Fruit fly (Drosophila melanogaster) whole organism, wandering third instar larva: Measurements from ENCODE around the gene Trm1.

Experiments
- Abd-B ChIP-seq: fragments of >200 bp; optimal IDR thresholded peaks from 2 replicates; lab custom pipeline; 2017; ENCODE audit warnings: missing biosample characterization, missing genetic modification characterization
- Dfd ChIP-seq: fragments of >200 bp; optimal IDR thresholded peaks from 2 replicates; lab custom pipeline; 2017; ENCODE audit warnings: missing biosample characterization, missing genetic modification characterization
- Hr78 ChIP-seq: fragments of >200 bp; optimal IDR thresholded peaks from 2 replicates; lab custom pipeline; 2017; ENCODE audit warnings: missing biosample characterization, missing genetic modification characterization
- OdsH ChIP-seq: fragments of 200-800 bp; sonication (Bioruptor generic); optimal IDR thresholded peaks from 2 replicates; lab custom pipeline; 2016; ENCODE audit warnings: missing biosample characterization, mild to moderate bottlenecking, missing genetic modification characterization
- Rel ChIP-seq, 2 experiments: fragments of 200-800 bp; sonication (Bioruptor generic) in 1 of 2; optimal IDR thresholded peaks; 2 replicates in 1 of 2; 3 replicates in 1 of 2; lab custom pipeline; 2016 to 2019; ENCODE audit warnings: mild to moderate bottlenecking in 2 of 2, missing biosample characterization in 2 of 2, missing genetic modification characterization in 2 of 2, moderate library complexity in 1 of 2
- ey ChIP-seq: fragments of 200-800 bp; sonication (Bioruptor generic); optimal IDR thresholded peaks from 2 replicates; lab custom pipeline; 2016; ENCODE audit warnings: missing biosample characterization, missing genetic modification characterization
- foxo ChIP-seq, 2 experiments: fragments of 200-800 bp; sonication (Bioruptor generic); optimal IDR thresholded peaks; 2 replicates in 1 of 2; 3 replicates in 1 of 2; lab custom pipeline; 2016 to 2017; ENCODE audit warnings: missing biosample characterization in 2 of 2, missing genetic modification characterization in 2 of 2
- fru ChIP-seq: fragments of 200-800 bp; sonication (Bioruptor generic); optimal IDR thresholded peaks from 3 replicates; lab custom pipeline; 2016; ENCODE audit warnings: missing biosample characterization, mild to moderate bottlenecking, missing genetic modification characterization
- jim ChIP-seq: fragments of 175-275, 200-325 bp; sonication (Bioruptor generic); optimal IDR thresholded peaks from 2 replicates; lab custom pipeline; 2016; ENCODE audit warnings: missing biosample characterization, mild to moderate bottlenecking, missing genetic modification characterization
- lola ChIP-seq: fragments of >200 bp; optimal IDR thresholded peaks from 2 replicates; lab custom pipeline; 2017; ENCODE audit warnings: missing biosample characterization, missing genetic modification characterization
- pan ChIP-seq: fragments of >200 bp; optimal IDR thresholded peaks from 2 replicates; lab custom pipeline; 2017
- psq ChIP-seq: fragments of 200-800 bp; sonication (Bioruptor generic); optimal IDR thresholded peaks from 3 replicates; lab custom pipeline; 2017; ENCODE audit warnings: missing biosample characterization, mild to moderate bottlenecking, missing genetic modification characterization, moderate library complexity
- rgr ChIP-seq: fragments of 200-800 bp; sonication (Bioruptor generic); optimal IDR thresholded peaks from 3 replicates; lab custom pipeline; 2016; ENCODE audit warnings: missing biosample characterization, mild to moderate bottlenecking, missing genetic modification characterization
- usp ChIP-seq: fragments of >200 bp; optimal IDR thresholded peaks from 2 replicates; lab custom pipeline; 2017; ENCODE audit warnings: missing biosample characterization, missing genetic modification characterization

dm6 chr2L:12392406-12392805 is 35.4 kb upstream of the Trm1 start:
- TF ChIP-seq pan: no peak
- no peak for TF ChIP-seq Rel (GFP tag; optimal IDR thresholded peaks at IDR 0.05; lab: Kevin White, UChicago)
- TF ChIP-seq Rel (tag; optimal IDR thresholded peaks at IDR 0.05; lab: Kevin White, UChicago): no peak
- TF ChIP-seq ey (GFP tag; lab: Kevin White, UChicago): no peak
- TF ChIP-seq lola (GFP tag; lab: Kevin White, UChicago): no peak
- TF ChIP-seq Hr78 (GFP tag; lab: Kevin White, UChicago): no peak
- TF ChIP-seq usp (GFP tag; lab: Kevin White, UChicago): no peak
- TF ChIP-seq foxo (GFP tag; optimal IDR thresholded peaks at IDR 0.05; lab: Kevin White, UChicago): no peak
- TF ChIP-seq fru (GFP tag; lab: Kevin White, UChicago): no peak
- TF ChIP-seq Abd-B (GFP tag; lab: Kevin White, UChicago): no peak
- TF ChIP-seq OdsH (GFP tag; lab: Kevin White, UChicago): no peak
- TF ChIP-seq psq (GFP tag; lab: Kevin White, UChicago): no peak
- no peak for TF ChIP-seq Dfd
- TF ChIP-seq rgr (GFP tag; lab: Kevin White, UChicago): no peak
- no peak for TF ChIP-seq jim (GFP tag; lab: Kevin White, UChicago)
